Worm (Caenorhabditis elegans) whole organism, L4/young adult: Measurements from ENCODE around the gene H20E11.3.

Experiments used
- W03F9.2 ChIP-seq: fragments of 150-350 bp; optimal IDR thresholded peaks from 2 replicates; lab custom pipeline; 2014; ENCODE audit warnings: missing biosample characterization, missing genetic modification characterization
- dao-5 ChIP-seq: sonication (generic microtip); optimal IDR thresholded peaks from 2 replicates; lab custom pipeline; 2016; ENCODE audit warnings: missing genotype, missing genetic modification characterization, moderate library complexity, missing compliant biosample characterization
- him-1 ChIP-seq: sonication (generic microtip); optimal IDR thresholded peaks from 2 replicates; lab custom pipeline; 2016; ENCODE audit warnings: missing genotype, missing genetic modification reagents, missing genetic modification characterization, missing compliant biosample characterization

DNA sequence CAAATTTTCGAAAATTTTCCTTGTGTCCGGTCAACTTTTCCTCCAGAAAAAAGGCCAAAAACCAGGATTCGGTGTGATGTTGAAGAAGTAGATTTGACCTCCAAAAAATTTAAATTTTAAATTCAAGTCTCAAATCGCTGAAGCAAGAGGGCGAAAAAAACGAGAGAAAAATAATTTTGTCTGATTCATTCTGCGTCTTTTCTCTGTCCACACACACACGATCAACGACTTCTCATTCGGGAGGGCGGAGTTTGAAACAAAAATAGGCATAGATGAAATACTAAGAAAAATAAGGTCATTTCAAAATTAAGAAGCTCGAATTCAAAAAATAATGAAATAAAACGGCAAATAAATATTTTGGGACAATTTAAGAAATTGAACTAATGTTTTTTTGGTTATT is 34.7 kb downstream of the H20E11.3 start, which contains the start of gene R13H7.2:
- TF ChIP-seq dao-5 (tag; lab: Kevin White, UChicago) (no peak), him-1 (tag; lab: Kevin White, UChicago) (no peak), W03F9.2 (tag; lab: Kevin White, UChicago) (no peak)
